Worm (Caenorhabditis elegans) whole organism, L1 larva: ENCODE measurements around the gene acs-18.

ENCODE experiments used
- C04F5.9 ChIP-seq: sonication (generic microtip); optimal IDR thresholded peaks from 2 replicates; lab custom pipeline; 2016; ENCODE audit warnings: missing genetic modification characterization, missing compliant biosample characterization
- C16A3.4 ChIP-seq: fragments of 150-350 bp; optimal IDR thresholded peaks from 2 replicates; lab custom pipeline; 2014; ENCODE audit warnings: missing biosample characterization, missing genetic modification characterization
- C34B4.2 ChIP-seq: sonication (generic microtip); optimal IDR thresholded peaks from 2 replicates; lab custom pipeline; 2017; ENCODE audit warnings: mild to moderate bottlenecking, missing genetic modification characterization, missing compliant biosample characterization
- F16B12.6 ChIP-seq: fragments of 150-350 bp; optimal IDR thresholded peaks from 2 replicates; lab custom pipeline; 2014; ENCODE audit warnings: missing biosample characterization, missing genetic modification characterization
- alr-1 ChIP-seq: fragments of 200-800 bp; sonication (Bioruptor generic); optimal IDR thresholded peaks from 2 replicates; lab custom pipeline; 2018; ENCODE audit warnings: borderline replicate concordance, mild to moderate bottlenecking, missing genetic modification characterization, missing compliant biosample characterization
- aly-2 ChIP-seq: fragments of 150-350 bp; optimal IDR thresholded peaks from 2 replicates; lab custom pipeline; 2014; ENCODE audit warnings: missing biosample characterization, missing genetic modification characterization
- ama-1 ChIP-seq: fragments of 150-350 bp; optimal IDR thresholded peaks from 2 replicates; lab custom pipeline; 2014
- ceh-8 ChIP-seq: fragments of 200-800 bp; sonication (Bioruptor generic); optimal IDR thresholded peaks from 2 replicates; lab custom pipeline; 2018; ENCODE audit warnings: mild to moderate bottlenecking, missing genetic modification characterization, moderate library complexity, missing compliant biosample characterization
- ceh-82 ChIP-seq, 3 experiments: fragments of 150-350 bp in 1 of 3; sonication (generic microtip) in 2 of 3; optimal IDR thresholded peaks; 2 replicates each; lab custom pipeline; 2014 to 2017; ENCODE audit warnings: missing biosample characterization in 3 of 3, missing genetic modification characterization in 3 of 3
- ceh-90 ChIP-seq: sonication (generic microtip); optimal IDR thresholded peaks from 2 replicates; lab custom pipeline; 2016; ENCODE audit warnings: missing genetic modification characterization, missing compliant biosample characterization
- dpl-1 ChIP-seq, 3 experiments: fragments of 150-350 bp in 2 of 3; sonication (generic microtip) in 1 of 3; optimal IDR thresholded peaks; 2 replicates each; lab custom pipeline; 2014 to 2017; ENCODE audit warnings: missing biosample characterization in 3 of 3, missing genetic modification characterization in 3 of 3, missing genetic modification reagents in 3 of 3
- dsc-1 ChIP-seq: sonication (generic microtip); optimal IDR thresholded peaks from 2 replicates; lab custom pipeline; 2016; ENCODE audit warnings: mild to moderate bottlenecking, missing genetic modification characterization, missing compliant biosample characterization
- efl-3 ChIP-seq: fragments of 200-800 bp; sonication (Bioruptor generic); optimal IDR thresholded peaks from 2 replicates; lab custom pipeline; 2018; ENCODE audit warnings: mild to moderate bottlenecking, missing genetic modification characterization, missing compliant biosample characterization
- egl-13 ChIP-seq: sonication (generic microtip); optimal IDR thresholded peaks from 2 replicates; lab custom pipeline; 2016; ENCODE audit warnings: missing genotype, missing genetic modification reagents, missing genetic modification characterization, missing compliant biosample characterization
- egl-27 ChIP-seq, 2 experiments: fragments of 150-350 bp in 1 of 2; sonication (generic microtip); optimal IDR thresholded peaks; 3 replicates each; lab custom pipeline; 2017 to 2018; ENCODE audit warnings: missing biosample characterization in 2 of 2, missing genetic modification characterization in 2 of 2, missing genetic modification reagents in 2 of 2
- elt-2 ChIP-seq: sonication (generic microtip); optimal IDR thresholded peaks from 2 replicates; lab custom pipeline; 2016; ENCODE audit warnings: missing genetic modification characterization, mild to moderate bottlenecking, inconsistent platforms, missing compliant biosample characterization, missing genetic modification reagents
- ets-5 ChIP-seq: fragments of 200-800 bp; sonication (Bioruptor generic); IDR thresholded peaks from 2 replicates; pipeline ENCODE4 v1.3.6; 2022; ENCODE audit warnings: missing genetic modification characterization, missing compliant biosample characterization
- fkh-10 ChIP-seq: sonication (generic microtip); optimal IDR thresholded peaks from 2 replicates; lab custom pipeline; 2017; ENCODE audit warnings: missing biosample characterization, missing genetic modification reagents, missing genetic modification characterization
- fkh-4 ChIP-seq: sonication (generic microtip); optimal IDR thresholded peaks from 2 replicates; lab custom pipeline; 2016; ENCODE audit warnings: missing compliant biosample characterization, missing genetic modification characterization, borderline replicate concordance
- fos-1 ChIP-seq: fragments of 150-350 bp; optimal IDR thresholded peaks from 2 replicates; lab custom pipeline; 2014; ENCODE audit warnings: missing biosample characterization, missing genetic modification characterization
- hpl-2 ChIP-seq: fragments of 150-350 bp; optimal IDR thresholded peaks from 2 replicates; lab custom pipeline; 2014; ENCODE audit warnings: missing biosample characterization, missing genetic modification reagents, missing genetic modification characterization
- isw-1 ChIP-seq: fragments of 200-800 bp; sonication (Bioruptor generic); IDR thresholded peaks from 2 replicates; pipeline ENCODE4 v1.3.6; 2022; ENCODE audit warnings: missing genetic modification characterization, missing compliant biosample characterization
- lin-13 ChIP-seq: fragments of 150-350 bp; optimal IDR thresholded peaks from 2 replicates; lab custom pipeline; 2014; ENCODE audit warnings: missing biosample characterization, missing genetic modification reagents, missing genetic modification characterization
- lin-14 ChIP-seq: fragments of 200-800 bp; sonication (Bioruptor generic); optimal IDR thresholded peaks from 2 replicates; lab custom pipeline; 2018; ENCODE audit warnings: mild to moderate bottlenecking, missing genetic modification characterization, moderate library complexity, missing compliant biosample characterization
- lin-35 ChIP-seq, 2 experiments: fragments of 150-350 bp; optimal IDR thresholded peaks; 2 replicates each; lab custom pipeline; 2014; ENCODE audit warnings: missing biosample characterization in 2 of 2, missing genetic modification characterization in 2 of 2, missing genetic modification reagents in 2 of 2
- lin-39 ChIP-seq: fragments of 150-350 bp; optimal IDR thresholded peaks from 2 replicates; lab custom pipeline; 2014; ENCODE audit warnings: missing biosample characterization, missing genetic modification reagents, missing genetic modification characterization
- mab-9 ChIP-seq: fragments of 200-800 bp; sonication (Bioruptor generic); IDR thresholded peaks from 2 replicates; pipeline ENCODE4 v1.3.6; 2022; ENCODE audit warnings: missing genetic modification reagents, missing genetic modification characterization, missing compliant biosample characterization
- mdl-1 ChIP-seq, 2 experiments: fragments of 150-350 bp; optimal IDR thresholded peaks; 2 replicates each; lab custom pipeline; 2014 to 2017; ENCODE audit warnings: missing biosample characterization in 2 of 2, missing genetic modification characterization in 2 of 2, inconsistent platforms in 1 of 2
- mep-1 ChIP-seq: fragments of 150-350 bp; optimal IDR thresholded peaks from 2 replicates; lab custom pipeline; 2014; ENCODE audit warnings: missing biosample characterization, missing genetic modification characterization
- nhr-11 ChIP-seq: fragments of 150-350 bp; optimal IDR thresholded peaks from 2 replicates; lab custom pipeline; 2014; ENCODE audit warnings: missing biosample characterization, missing genetic modification characterization
- nhr-19 ChIP-seq: fragments of 200-800 bp; sonication (Bioruptor generic); conservative IDR thresholded peaks from 2 replicates; pipeline ENCODE4 v1.3.6; 2022; ENCODE audit warnings: missing genetic modification characterization, missing compliant biosample characterization
- nhr-20 ChIP-seq: sonication (generic microtip); optimal IDR thresholded peaks from 2 replicates; lab custom pipeline; 2016; ENCODE audit warnings: mild to moderate bottlenecking, missing genetic modification characterization, missing compliant biosample characterization
- nhr-71 ChIP-seq: sonication (generic microtip); optimal IDR thresholded peaks from 2 replicates; lab custom pipeline; 2016; ENCODE audit warnings: mild to moderate bottlenecking, missing genetic modification characterization, moderate library complexity, missing compliant biosample characterization
- nhr-76 ChIP-seq: sonication (generic microtip); optimal IDR thresholded peaks from 2 replicates; lab custom pipeline; 2017; ENCODE audit warnings: missing biosample characterization, missing genetic modification characterization
- nhr-77 ChIP-seq: fragments of 150-350 bp; optimal IDR thresholded peaks from 2 replicates; lab custom pipeline; 2014; ENCODE audit warnings: missing biosample characterization, missing genetic modification characterization
- nhr-84 ChIP-seq: sonication (generic microtip); optimal IDR thresholded peaks from 2 replicates; lab custom pipeline; 2017; ENCODE audit warnings: missing biosample characterization, missing genetic modification characterization
- nhr-85 ChIP-seq: sonication (generic microtip); peaks from one replicate; lab custom pipeline; 2016; ENCODE audit warnings: missing genetic modification characterization, inconsistent platforms, missing compliant biosample characterization
- nhr-90 ChIP-seq: sonication (generic microtip); optimal IDR thresholded peaks from 2 replicates; lab custom pipeline; 2016; ENCODE audit warnings: mild to moderate bottlenecking, missing genetic modification characterization, missing compliant biosample characterization; ENCODE audit not compliant: poor library complexity
- pag-3 ChIP-seq: sonication (generic microtip); optimal IDR thresholded peaks from 2 replicates; lab custom pipeline; 2017; ENCODE audit warnings: missing genetic modification characterization, mild to moderate bottlenecking, missing compliant biosample characterization, antibody characterized with exemption, borderline replicate concordance; ENCODE audit not compliant: insufficient read depth
- pax-3 ChIP-seq: fragments of 200-800 bp; sonication (Bioruptor generic); optimal IDR thresholded peaks from 2 replicates; lab custom pipeline; 2018; ENCODE audit warnings: mild to moderate bottlenecking, missing genetic modification characterization, moderate library complexity, missing compliant biosample characterization
- pqm-1 ChIP-seq: sonication (generic microtip); optimal IDR thresholded peaks from 3 replicates; lab custom pipeline; 2017; ENCODE audit warnings: missing biosample characterization, missing genetic modification characterization
- rnt-1 ChIP-seq: sonication (generic microtip); optimal IDR thresholded peaks from 2 replicates; lab custom pipeline; 2016; ENCODE audit warnings: mild to moderate bottlenecking, missing genetic modification characterization, moderate library complexity, missing compliant biosample characterization
- skn-1 ChIP-seq: fragments of 150-350 bp; optimal IDR thresholded peaks from 2 replicates; lab custom pipeline; 2014; ENCODE audit warnings: missing biosample characterization, missing genetic modification characterization
- sptf-1 ChIP-seq: fragments of 150-350 bp; optimal IDR thresholded peaks from 2 replicates; lab custom pipeline; 2014; ENCODE audit warnings: missing biosample characterization, missing genetic modification characterization
- swsn-7 ChIP-seq: sonication (generic microtip); optimal IDR thresholded peaks from 2 replicates; lab custom pipeline; 2016; ENCODE audit warnings: missing genetic modification characterization, missing compliant biosample characterization
- tbx-2 ChIP-seq: sonication (generic microtip); optimal IDR thresholded peaks from 2 replicates; lab custom pipeline; 2016; ENCODE audit warnings: missing genetic modification characterization, missing compliant biosample characterization
- tlp-1 ChIP-seq: fragments of 150-350 bp; optimal IDR thresholded peaks from 2 replicates; lab custom pipeline; 2014; ENCODE audit warnings: missing biosample characterization, missing genetic modification characterization
- unc-62 ChIP-seq: fragments of 150-350 bp; optimal IDR thresholded peaks from 2 replicates; lab custom pipeline; 2014; ENCODE audit warnings: missing biosample characterization, missing genetic modification reagents, missing genetic modification characterization
- vab-15 ChIP-seq: sonication (generic microtip); optimal IDR thresholded peaks from 2 replicates; lab custom pipeline; 2017; ENCODE audit warnings: missing genotype, mild to moderate bottlenecking, missing genetic modification characterization, missing compliant biosample characterization
- zag-1 ChIP-seq: fragments of 150-350 bp; optimal IDR thresholded peaks from 2 replicates; lab custom pipeline; 2014; ENCODE audit warnings: missing biosample characterization, missing genetic modification characterization
- zip-4 ChIP-seq: fragments of 200-800 bp; sonication (Bioruptor generic); optimal IDR thresholded peaks from 2 replicates; lab custom pipeline; 2018; ENCODE audit warnings: mild to moderate bottlenecking, missing genetic modification characterization, moderate library complexity, missing compliant biosample characterization
- ztf-11 ChIP-seq, 2 experiments: sonication (generic microtip); optimal IDR thresholded peaks; 2 replicates each; lab custom pipeline; 2016 to 2017; ENCODE audit warnings: missing genetic modification characterization in 2 of 2, missing biosample characterization in 1 of 2, missing compliant biosample characterization in 1 of 2

The acs-18 gene

ce11 chrIV:10341618-10342360, 28.3 kb upstream of the acs-18 start (continued):
- no peak for TF ChIP-seq zip-4 (GFP tag; lab: Kevin White, UChicago)
- peak; percentile 64 for TF ChIP-seq lin-39 (tag; lab: Kevin White, UChicago)
- TF ChIP-seq nhr-85 (tag; lab: Kevin White, UChicago): no peak
- peak; percentile 49 for TF ChIP-seq nhr-71 (tag; lab: Kevin White, UChicago)
- TF ChIP-seq efl-3 (GFP tag; lab: Kevin White, UChicago): no peak
- no peak for TF ChIP-seq mab-9 (GFP tag; lab: Robert Waterston, UW)
- TF ChIP-seq sptf-1 (tag; lab: Kevin White, UChicago): no peak
- no peak for TF ChIP-seq alr-1 (tag; lab: Kevin White, UChicago)
- no peak for TF ChIP-seq pqm-1 (tag; lab: Kevin White, UChicago)
- no peak for TF ChIP-seq vab-15
- peak; percentile 36; the same call in 1 of the 2 replicates for TF ChIP-seq nhr-19 (GFP tag; lab: Robert Waterston, UW)
- no peak for TF ChIP-seq pax-3 (tag; lab: Kevin White, UChicago)
- no peak for TF ChIP-seq nhr-84 (tag; lab: Kevin White, UChicago)
- TF ChIP-seq C04F5.9 (tag; lab: Kevin White, UChicago): no peak
- peak; percentile 4 for TF ChIP-seq skn-1 (tag; lab: Kevin White, UChicago)
- TF ChIP-seq ztf-11 (tag; optimal IDR thresholded peaks at IDR 0.05; lab: Kevin White, UChicago): peak in 1 of 2 experiments; percentile 27
- TF ChIP-seq fos-1 (tag; lab: Kevin White, UChicago): no peak
- TF ChIP-seq nhr-76 (tag; lab: Kevin White, UChicago): no peak
- TF ChIP-seq nhr-20: no peak
- TF ChIP-seq C16A3.4 (tag; lab: Kevin White, UChicago): no peak
- no peak for TF ChIP-seq elt-2 (tag; lab: Kevin White, UChicago)
- TF ChIP-seq ama-1 (lab: Kevin White, UChicago): no peak
- TF ChIP-seq hpl-2: no peak
- no peak for TF ChIP-seq unc-62
- no peak for TF ChIP-seq aly-2 (tag; lab: Kevin White, UChicago)
- TF ChIP-seq ceh-82 (tag; optimal IDR thresholded peaks at IDR 0.05; lab: Kevin White, UChicago): peak in 1 of 3 experiments; percentile 53
- no peak for TF ChIP-seq lin-13 (GFP tag; lab: Kevin White, UChicago)
- peak; percentile 9 for TF ChIP-seq lin-14 (GFP tag; lab: Kevin White, UChicago)
- no peak for TF ChIP-seq ets-5 (GFP tag; lab: Robert Waterston, UW)
- TF ChIP-seq egl-27 (tag; optimal IDR thresholded peaks at IDR 0.05; lab: Kevin White, UChicago): no peak
- peak; percentile 48 for TF ChIP-seq fkh-10 (GFP tag; lab: Kevin White, UChicago)
- TF ChIP-seq tbx-2 (tag; lab: Kevin White, UChicago): no peak
- TF ChIP-seq lin-35 (GFP tag; optimal IDR thresholded peaks at IDR 0.05; lab: Kevin White, UChicago): no peak
- no peak for TF ChIP-seq dsc-1 (tag; lab: Kevin White, UChicago)
- TF ChIP-seq mdl-1 (tag; optimal IDR thresholded peaks at IDR 0.05; lab: Kevin White, UChicago): peak in 1 of 2 experiments; percentile 18
- no peak for TF ChIP-seq tlp-1
- TF ChIP-seq rnt-1: peak; percentile 72
- no peak for TF ChIP-seq isw-1
- TF ChIP-seq F16B12.6 (tag; lab: Kevin White, UChicago): no peak
- no peak for TF ChIP-seq nhr-11 (tag; lab: Kevin White, UChicago)
- TF ChIP-seq nhr-90: no peak
- TF ChIP-seq egl-13: no peak
- TF ChIP-seq swsn-7 (tag; lab: Kevin White, UChicago): no peak
- TF ChIP-seq fkh-4 (tag; lab: Kevin White, UChicago): no peak
- TF ChIP-seq pag-3: no peak
- TF ChIP-seq mep-1 (tag; lab: Kevin White, UChicago): peak; percentile 30
- TF ChIP-seq ceh-8 (GFP tag; lab: Kevin White, UChicago): no peak
- TF ChIP-seq dpl-1 (GFP tag; optimal IDR thresholded peaks at IDR 0.05; lab: Kevin White, UChicago): no peak
- no peak for TF ChIP-seq nhr-77 (tag; lab: Kevin White, UChicago)
- TF ChIP-seq zag-1 (tag; lab: Kevin White, UChicago): no peak
- TF ChIP-seq C34B4.2 (tag; lab: Kevin White, UChicago): no peak
- no peak for TF ChIP-seq ceh-90
